Worm (Caenorhabditis elegans) whole organism, L4 larva: Measurements from ENCODE around the gene Y41C4A.6.
A peak's percentile ranks its signal among the peaks of the same experiment; 100 is the strongest.

Experiments used
- D1046.2 ChIP-seq: fragments of 200-800 bp; sonication (Bioruptor generic); IDR thresholded peaks from 2 replicates; pipeline ENCODE4 v1.3.6; 2022; ENCODE audit warnings: missing genetic modification characterization, missing compliant biosample characterization
- R02D3.7 ChIP-seq: fragments of 150-350 bp; sonication (generic microtip); optimal IDR thresholded peaks from 3 replicates; lab custom pipeline; 2014; ENCODE audit warnings: missing biosample characterization, missing genetic modification characterization
- ceh-62 ChIP-seq: sonication (generic microtip); optimal IDR thresholded peaks from 2 replicates; lab custom pipeline; 2017; ENCODE audit warnings: missing biosample characterization, missing genetic modification characterization
- daf-16 ChIP-seq, 3 experiments: sonication (generic microtip); optimal IDR thresholded peaks; 2 replicates each; lab custom pipeline; 2016 to 2017; ENCODE audit warnings: missing genetic modification characterization in 3 of 3, missing genetic modification reagents in 3 of 3, mild to moderate bottlenecking in 2 of 3, missing compliant biosample characterization in 2 of 3, missing biosample characterization in 1 of 3, moderate library complexity in 1 of 3
- daf-8 ChIP-seq: fragments of 200-800 bp; sonication (Bioruptor generic); IDR thresholded peaks from 2 replicates; pipeline ENCODE4 v1.3.6; 2022; ENCODE audit warnings: missing genetic modification characterization, missing compliant biosample characterization
- dmd-6 ChIP-seq: fragments of 200-800 bp; sonication (Bioruptor generic); IDR thresholded peaks from 2 replicates; pipeline ENCODE4 v1.3.6; 2022; ENCODE audit warnings: missing genetic modification reagents, missing genetic modification characterization, missing compliant biosample characterization
- dpl-1 ChIP-seq: fragments of 150-350 bp; optimal IDR thresholded peaks from 2 replicates; lab custom pipeline; 2014; ENCODE audit warnings: missing biosample characterization, missing genetic modification reagents, missing genetic modification characterization
- duxl-1 ChIP-seq: sonication (generic microtip); optimal IDR thresholded peaks from 2 replicates; lab custom pipeline; 2016; ENCODE audit warnings: mild to moderate bottlenecking, missing genetic modification characterization, moderate library complexity, missing compliant biosample characterization; ENCODE audit not compliant: poor library complexity
- dve-1 ChIP-seq: sonication (generic microtip); optimal IDR thresholded peaks from 2 replicates; lab custom pipeline; 2017; ENCODE audit warnings: antibody characterized with exemption, mild to moderate bottlenecking, missing genetic modification characterization, missing compliant biosample characterization; ENCODE audit not compliant: insufficient read depth
- egl-43 ChIP-seq: fragments of 200-800 bp; sonication (Bioruptor generic); IDR thresholded peaks from 2 replicates; pipeline ENCODE4 v1.3.6; 2022; ENCODE audit warnings: missing genetic modification reagents, missing genetic modification characterization, missing compliant biosample characterization
- fos-1 ChIP-seq: fragments of 150-350 bp; optimal IDR thresholded peaks from 2 replicates; lab custom pipeline; 2014; ENCODE audit warnings: missing biosample characterization, missing genetic modification characterization
- hif-1 ChIP-seq, 2 experiments: sonication (generic microtip); optimal IDR thresholded peaks; 2 replicates each; lab custom pipeline; 2016 to 2017; ENCODE audit warnings: missing compliant biosample characterization in 2 of 2, missing genetic modification characterization in 2 of 2, missing genetic modification reagents in 2 of 2, missing genotype in 2 of 2, mild to moderate bottlenecking in 1 of 2
- hlh-11 ChIP-seq: fragments of 200-800 bp; sonication (Bioruptor generic); optimal IDR thresholded peaks from 2 replicates; lab custom pipeline; 2018; ENCODE audit warnings: mild to moderate bottlenecking, missing genetic modification characterization, missing compliant biosample characterization
- hlh-30 ChIP-seq: sonication (generic microtip); optimal IDR thresholded peaks from 2 replicates; lab custom pipeline; 2017; ENCODE audit warnings: antibody characterized with exemption, mild to moderate bottlenecking, missing genetic modification characterization, missing compliant biosample characterization; ENCODE audit not compliant: insufficient read depth
- hmg-1.1 ChIP-seq: fragments of 200-800 bp; sonication (Bioruptor generic); IDR thresholded peaks from 2 replicates; pipeline ENCODE4 v1.3.6; 2022; ENCODE audit warnings: missing genetic modification reagents, missing genetic modification characterization, missing compliant biosample characterization
- lim-7 ChIP-seq: fragments of 200-800 bp; sonication (Bioruptor generic); IDR thresholded peaks from 2 replicates; pipeline ENCODE4 v1.3.6; 2022; ENCODE audit warnings: missing genetic modification characterization, missing compliant biosample characterization
- lir-3 ChIP-seq: sonication (generic microtip); optimal IDR thresholded peaks from 2 replicates; lab custom pipeline; 2016; ENCODE audit warnings: mild to moderate bottlenecking, missing genetic modification characterization, missing compliant biosample characterization
- lsy-2 ChIP-seq, 2 experiments: fragments of 150-350 bp in 1 of 2; sonication (generic microtip) in 1 of 2; optimal IDR thresholded peaks; 2 replicates each; lab custom pipeline; 2014 to 2017; ENCODE audit warnings: missing biosample characterization in 2 of 2, missing genetic modification characterization in 2 of 2
- madf-5 ChIP-seq, 2 experiments: fragments of 200-800 bp; sonication (Bioruptor generic); IDR thresholded peaks; 2 replicates each; pipeline ENCODE4 v1.3.6; 2022; ENCODE audit warnings: missing compliant biosample characterization in 2 of 2, missing genetic modification characterization in 2 of 2
- mdl-1 ChIP-seq, 2 experiments: fragments of 150-350 bp in 1 of 2; sonication (generic microtip) in 1 of 2; optimal IDR thresholded peaks; 2 replicates each; lab custom pipeline; 2014 to 2017; ENCODE audit warnings: missing biosample characterization in 2 of 2, missing genetic modification characterization in 2 of 2
- mep-1 ChIP-seq: fragments of 150-350 bp; sonication (generic microtip); optimal IDR thresholded peaks from 3 replicates; lab custom pipeline; 2014; ENCODE audit warnings: missing biosample characterization, missing genetic modification characterization
- mes-2 ChIP-seq: sonication (generic microtip); optimal IDR thresholded peaks from 2 replicates; lab custom pipeline; 2016; ENCODE audit warnings: missing genotype, mild to moderate bottlenecking, missing genetic modification characterization, missing compliant biosample characterization; ENCODE audit not compliant: poor library complexity, severe bottlenecking
- nhr-10 ChIP-seq: fragments of 150-350 bp; optimal IDR thresholded peaks from 2 replicates; lab custom pipeline; 2014; ENCODE audit warnings: missing biosample characterization, missing genetic modification characterization
- nhr-102 ChIP-seq: sonication (generic microtip); optimal IDR thresholded peaks from 2 replicates; lab custom pipeline; 2016; ENCODE audit warnings: mild to moderate bottlenecking, missing genetic modification characterization, moderate library complexity, missing compliant biosample characterization
- nhr-28 ChIP-seq: fragments of 150-350 bp; optimal IDR thresholded peaks from 2 replicates; lab custom pipeline; 2014; ENCODE audit warnings: missing biosample characterization, missing genetic modification characterization
- nhr-48 ChIP-seq: sonication (generic microtip); optimal IDR thresholded peaks from 2 replicates; lab custom pipeline; 2016; ENCODE audit warnings: mild to moderate bottlenecking, missing genetic modification characterization, missing compliant biosample characterization
- nhr-77 ChIP-seq: fragments of 150-350 bp; optimal IDR thresholded peaks from 2 replicates; lab custom pipeline; 2014; ENCODE audit warnings: missing biosample characterization, missing genetic modification characterization
- pha-4 ChIP-seq, 2 experiments: fragments of 150-350 bp in 1 of 2; fragments of 200-800 bp in 1 of 2; sonication (Bioruptor generic) in 1 of 2; IDR thresholded peaks in 1 of 2; optimal IDR thresholded peaks in 1 of 2; 2 replicates each; pipeline versions ENCODE4 v1.3.6 to Lab custom; 2014 to 2022; ENCODE audit warnings: missing genetic modification characterization in 2 of 2, missing genetic modification reagents in 2 of 2, missing biosample characterization in 1 of 2, missing compliant biosample characterization in 1 of 2
- php-3 ChIP-seq: fragments of 200-800 bp; sonication (Bioruptor generic); IDR thresholded peaks from 2 replicates; pipeline ENCODE4 v1.3.6; 2022; ENCODE audit warnings: missing genetic modification reagents, missing genetic modification characterization, missing compliant biosample characterization
- pqm-1 ChIP-seq: sonication (generic microtip); optimal IDR thresholded peaks from 2 replicates; lab custom pipeline; 2017; ENCODE audit warnings: missing biosample characterization, missing genetic modification characterization
- set-16 ChIP-seq: fragments of 200-800 bp; sonication (Bioruptor generic); IDR thresholded peaks from 2 replicates; pipeline ENCODE4 v1.3.6; 2022; ENCODE audit warnings: missing genetic modification reagents, missing genetic modification characterization, missing compliant biosample characterization
- snpc-1.2 ChIP-seq: fragments of 200-800 bp; sonication (Bioruptor generic); IDR thresholded peaks from 2 replicates; pipeline ENCODE4 v1.3.6; 2022; ENCODE audit warnings: missing genetic modification reagents, missing genetic modification characterization, missing compliant biosample characterization
- tra-1 ChIP-seq: fragments of 200-800 bp; sonication (Bioruptor generic); IDR thresholded peaks from 2 replicates; pipeline ENCODE4 v1.3.6; 2022; ENCODE audit warnings: missing genetic modification reagents, missing genetic modification characterization, missing compliant biosample characterization
- unc-62 ChIP-seq, 3 experiments: fragments of 150-350 bp in 1 of 3; sonication (generic microtip); optimal IDR thresholded peaks in 2 of 3; peaks in 1 of 3; 1 replicate in 1 of 3; 2 replicates in 2 of 3; lab custom pipeline; 2014 to 2017; ENCODE audit warnings: missing biosample characterization in 3 of 3, missing genetic modification characterization in 3 of 3, missing genetic modification reagents in 3 of 3, missing genotype in 1 of 3
- vab-7 ChIP-seq: fragments of 200-800 bp; sonication (Bioruptor generic); IDR thresholded peaks from 2 replicates; pipeline ENCODE4 v1.3.6; 2022; ENCODE audit warnings: missing genetic modification reagents, missing genetic modification characterization, missing compliant biosample characterization
- zfp-2 ChIP-seq: sonication (generic microtip); optimal IDR thresholded peaks from 2 replicates; lab custom pipeline; 2016; ENCODE audit warnings: mild to moderate bottlenecking, missing genetic modification characterization, missing compliant biosample characterization

The Y41C4A.6 gene

ce11 chrIII:11683790-11684189 lies 12.6 kb upstream of the Y41C4A.6 start:
- TF ChIP-seq daf-8 (GFP tag; lab: Robert Waterston, UW) (no peak), nhr-10 (no peak), mes-2 (tag; lab: Kevin White, UChicago) (no peak), egl-43 (GFP tag; lab: Robert Waterston, UW) (peak; percentile 76), ceh-62 (no peak), madf-5 (GFP tag; IDR thresholded peaks at IDR 0.05; lab: Robert Waterston, UW) (no peak), vab-7 (GFP tag; lab: Robert Waterston, UW) (no peak), lsy-2 (tag; optimal IDR thresholded peaks at IDR 0.05; lab: Kevin White, UChicago) (no peak), D1046.2 (GFP tag; lab: Robert Waterston, UW) (0 out of 2 replicates have a peak, but pooled peaks have one; percentile 16), zfp-2 (tag; lab: Kevin White, UChicago) (no peak), set-16 (GFP tag; lab: Robert Waterston, UW) (0 out of 2 replicates have a peak, but pooled peaks have one; percentile 11), unc-62 (GFP tag; optimal IDR thresholded peaks at IDR 0.05 in 1 of 2; lab: Kevin White, UChicago) (peak in 1 of 2 experiments; percentile 21), unc-62 (tag; optimal IDR thresholded peaks at IDR 0.05; lab: Kevin White, UChicago) (no peak)

- TF ChIP-seq php-3 (GFP tag; lab: Robert Waterston, UW) (0 out of 2 replicates have a peak, but pooled peaks have one; percentile 40), R02D3.7 (tag; lab: Kevin White, UChicago) (no peak), mes-2 (tag; lab: Kevin White, UChicago) (peak; percentile 23), fos-1 (tag; lab: Kevin White, UChicago) (no peak), dpl-1 (peak; percentile 8), hlh-30 (tag; lab: Kevin White, UChicago) (peak; percentile 41), pqm-1 (peak; percentile 31), dve-1 (tag; lab: Kevin White, UChicago) (peak; percentile 82), nhr-48 (tag; lab: Kevin White, UChicago) (peak; percentile 57), dmd-6 (GFP tag; lab: Robert Waterston, UW) (peak; percentile 85), lsy-2 (tag; optimal IDR thresholded peaks at IDR 0.05; lab: Kevin White, UChicago) (peak in 1 of 2 experiments; percentile 37), nhr-28 (tag; lab: Kevin White, UChicago) (peak; percentile 79), nhr-102 (tag; lab: Kevin White, UChicago) (peak; percentile 9), hif-1 (tag; optimal IDR thresholded peaks at IDR 0.05; lab: Kevin White, UChicago) (peak in 1 of 2 experiments; percentile 20), daf-16 (GFP tag; optimal IDR thresholded peaks at IDR 0.05; lab: Kevin White, UChicago) (no peak), daf-16 (tag; optimal IDR thresholded peaks at IDR 0.05; lab: Kevin White, UChicago) (peak; percentile 92), lim-7 (GFP tag; lab: Robert Waterston, UW) (no peak), nhr-77 (peak; percentile 42), pha-4 (GFP tag; IDR thresholded peaks at IDR 0.05; lab: Robert Waterston, UW) (no peak), pha-4 (tag; optimal IDR thresholded peaks at IDR 0.05; lab: Kevin White, UChicago) (no peak), mdl-1 (tag; optimal IDR thresholded peaks at IDR 0.05; lab: Kevin White, UChicago) (peak in 1 of 2 experiments; percentile 25), hmg-1.1 (GFP tag; lab: Robert Waterston, UW) (no peak), duxl-1 (tag; lab: Kevin White, UChicago) (no peak), hlh-11 (tag; lab: Kevin White, UChicago) (peak; percentile 85), lir-3 (no peak), mep-1 (tag; lab: Kevin White, UChicago) (peak; percentile 15), snpc-1.2 (GFP tag; lab: Robert Waterston, UW) (no peak), tra-1 (no peak), unc-62 (GFP tag; optimal IDR thresholded peaks at IDR 0.05 in 1 of 2; lab: Kevin White, UChicago) (no peak), unc-62 (tag; optimal IDR thresholded peaks at IDR 0.05; lab: Kevin White, UChicago) (no peak)
These were observed 11.6 kb upstream of the Y41C4A.6 start for ce11 chrIII:11684770-11685169.
